Fruit fly (Drosophila melanogaster): Measurements from ENCODE around the gene CG9705.

The CG9705 gene

dm6 chr3L:16758504-16759109, 21.3 kb upstream of the CG9705 start (continued):
- TF ChIP-seq CG11504 (tag; optimal IDR thresholded peaks at IDR 0.05) (no peak), CG1647 (GFP tag; optimal IDR thresholded peaks at IDR 0.05) (no peak), az2 (GFP tag; optimal IDR thresholded peaks at IDR 0.05) (no peak), CG11085 (GFP tag; IDR thresholded peaks at IDR 0.05) (no peak), Drgx (GFP tag; IDR thresholded peaks at IDR 0.05) (peak; percentile 87), kay (GFP tag; optimal IDR thresholded peaks at IDR 0.05) (no peak), gcm (GFP tag; optimal IDR thresholded peaks at IDR 0.05) (no peak), hkb (optimal IDR thresholded peaks at IDR 0.05) (no peak), hkb (GFP tag; IDR thresholded peaks at IDR 0.05) (no peak), CG8281 (tag; optimal IDR thresholded peaks at IDR 0.05) (no peak), CG13894 (tag; optimal IDR thresholded peaks at IDR 0.05) (no peak), CG15479 (GFP tag; optimal IDR thresholded peaks at IDR 0.05) (no peak), Camta (GFP tag; optimal IDR thresholded peaks at IDR 0.05) (no peak), E2f2 (GFP tag; IDR thresholded peaks at IDR 0.05) (no peak), sna (GFP tag; IDR thresholded peaks at IDR 0.05; ENCODE audit: partially characterized antibody) (no peak), Nf-YB (GFP tag; optimal IDR thresholded peaks at IDR 0.05) (no peak), CG14441 (GFP tag; IDR thresholded peaks at IDR 0.05) (no peak), Meics (GFP tag; optimal IDR thresholded peaks at IDR 0.05) (no peak), CG17802 (tag; optimal IDR thresholded peaks at IDR 0.05) (no peak), CG1603 (tag; optimal IDR thresholded peaks at IDR 0.05) (peak; percentile 15), dmrt11E (tag; optimal IDR thresholded peaks at IDR 0.05) (peak; percentile 13), pita (GFP tag; optimal IDR thresholded peaks at IDR 0.05) (no peak)

- no peak for TF ChIP-seq Kr (GFP tag; optimal IDR thresholded peaks at IDR 0.05)
- no peak for TF ChIP-seq CG11696 (GFP tag; IDR thresholded peaks at IDR 0.05)
- no peak for TF ChIP-seq bab2 (GFP tag; optimal IDR thresholded peaks at IDR 0.05)
- no peak for TF ChIP-seq Sin3A (optimal IDR thresholded peaks at IDR 0.05)
- TF ChIP-seq CG11695 (GFP tag; IDR thresholded peaks at IDR 0.05) = no peak
- no peak for TF ChIP-seq Spps (tag; optimal IDR thresholded peaks at IDR 0.05)
Measured at dm6 chr3L:16759483-16759882, 20.4 kb upstream of the CG9705 start.

dm6 chr3L:16760274-16760673, 19.6 kb upstream of the CG9705 start:
- TF ChIP-seq CG12391 (tag; optimal IDR thresholded peaks at IDR 0.05) (peak; percentile 47), ATbp (GFP tag; optimal IDR thresholded peaks at IDR 0.05) (peak; percentile 8), sna (GFP tag; IDR thresholded peaks at IDR 0.05; ENCODE audit: partially characterized antibody) (no peak), CG2712 (tag; optimal IDR thresholded peaks at IDR 0.05) (peak; percentile 51), ro (GFP tag; IDR thresholded peaks at IDR 0.05) (no peak), Antp (GFP tag; optimal IDR thresholded peaks at IDR 0.05) (peak; percentile 25), trem (tag; optimal IDR thresholded peaks at IDR 0.05) (peak; percentile 11), CG10366 (GFP tag; IDR thresholded peaks at IDR 0.05) (peak; percentile 16; the same call in 1 of the 2 replicates), az2 (GFP tag; optimal IDR thresholded peaks at IDR 0.05) (peak; percentile 64), Optix (GFP tag; IDR thresholded peaks at IDR 0.05) (peak; percentile 66; the same call in 2 of the 3 replicates), fd96Cb (tag; optimal IDR thresholded peaks at IDR 0.05) (peak; percentile 44), tio (GFP tag; optimal IDR thresholded peaks at IDR 0.05) (peak; percentile 23), H2.0 (GFP tag; IDR thresholded peaks at IDR 0.05) (peak; percentile 46), Blimp-1 (GFP tag; optimal IDR thresholded peaks at IDR 0.05) (peak; percentile 70), CG14710 (tag; optimal IDR thresholded peaks at IDR 0.05) (peak; percentile 9), dmrt99B (tag; optimal IDR thresholded peaks at IDR 0.05) (peak; percentile 57), NC2α (GFP tag; optimal IDR thresholded peaks at IDR 0.05) (peak; percentile 7), Camta (GFP tag; optimal IDR thresholded peaks at IDR 0.05) (no peak), gsb (GFP tag; IDR thresholded peaks at IDR 0.05) (no peak), phol (tag; optimal IDR thresholded peaks at IDR 0.05) (peak; percentile 49), slp2 (GFP tag; optimal IDR thresholded peaks at IDR 0.05) (peak; percentile 32), Xbp1 (GFP tag; optimal IDR thresholded peaks at IDR 0.05) (peak; percentile 51), CG4424 (GFP tag; optimal IDR thresholded peaks at IDR 0.05) (peak; percentile 35), PHDP (tag; optimal IDR thresholded peaks at IDR 0.05) (peak; percentile 45)

Measured in whole organism, embryonic.